Worm (Caenorhabditis elegans): Measurements from ENCODE around the gene mpz-4.
A peak's percentile ranks its signal among the peaks of the same experiment; 100 is the strongest.

DNA sequence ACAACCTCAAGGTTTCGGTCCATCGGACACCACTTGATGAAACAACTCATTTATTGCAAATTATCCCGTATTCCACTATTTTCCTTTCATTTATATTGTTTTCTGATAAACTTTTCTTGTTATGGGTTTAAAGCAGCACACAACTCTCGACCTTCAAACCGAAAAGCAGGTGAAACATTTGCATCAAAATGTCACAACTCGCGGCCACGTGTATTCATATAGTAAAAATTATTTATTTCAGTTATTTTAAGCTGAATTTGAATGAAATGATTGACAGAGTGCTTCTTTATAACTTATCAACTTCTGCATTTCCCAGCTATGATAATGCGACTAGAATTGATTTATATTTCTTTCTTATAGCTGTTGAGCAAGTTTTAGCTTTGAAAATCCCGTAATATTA is 15.3 kb downstream of the mpz-4 start, which contains the start of gene srw-95:
- TF ChIP-seq bed-2 (GFP tag; IDR thresholded peaks at IDR 0.05), result no peak
- TF ChIP-seq ama-1 (optimal IDR thresholded peaks at IDR 0.05), result no peak
- no peak for TF ChIP-seq ama-1 (GFP tag; optimal IDR thresholded peaks at IDR 0.05)
- TF ChIP-seq unc-62 (GFP tag; optimal IDR thresholded peaks at IDR 0.05), result no peak
- no peak for TF ChIP-seq Y95B8A.8 (GFP tag; IDR thresholded peaks at IDR 0.05)
- no peak for TF ChIP-seq rpc-1 (optimal IDR thresholded peaks at IDR 0.05)
- no peak for TF ChIP-seq rpc-1 (tag; optimal IDR thresholded peaks at IDR 0.05)
- TF ChIP-seq Y53G8AR.9 (GFP tag; conservative IDR thresholded peaks at IDR 0.05), result no peak
- TF ChIP-seq F49E8.2 (tag; optimal IDR thresholded peaks at IDR 0.05; ENCODE audit: insufficient read depth), result peak; percentile 59
- no peak for TF ChIP-seq tlf-1 (GFP tag; optimal IDR thresholded peaks at IDR 0.05)
- no peak for TF ChIP-seq him-1 (tag; optimal IDR thresholded peaks at IDR 0.05)
- peak; percentile 24 for TF ChIP-seq snpc-3.4 (tag; optimal IDR thresholded peaks at IDR 0.05)
- no peak for TF ChIP-seq dpff-1 (tag; optimal IDR thresholded peaks at IDR 0.05)

All from whole organism, young adult.